Worm (Caenorhabditis elegans) whole organism, L3 larva: ENCODE results near the gene col-14.

Source experiments
- R02D3.7 ChIP-seq: fragments of 150-350 bp; optimal IDR thresholded peaks from 2 replicates; lab custom pipeline; 2014; ENCODE audit warnings: missing biosample characterization, missing genetic modification characterization
- ZK546.5 ChIP-seq: sonication (generic microtip); optimal IDR thresholded peaks from 2 replicates; lab custom pipeline; 2017; ENCODE audit warnings: missing biosample characterization, missing genetic modification characterization
- aly-2 ChIP-seq: fragments of 150-350 bp; optimal IDR thresholded peaks from 2 replicates; lab custom pipeline; 2014; ENCODE audit warnings: missing biosample characterization, missing genetic modification characterization
- ceh-28 ChIP-seq: fragments of 150-350 bp; optimal IDR thresholded peaks from 2 replicates; lab custom pipeline; 2014; ENCODE audit warnings: missing biosample characterization, missing genetic modification reagents, missing genetic modification characterization
- daf-12 ChIP-seq: fragments of 150-350 bp; optimal IDR thresholded peaks from 2 replicates; lab custom pipeline; 2014; ENCODE audit warnings: missing biosample characterization, missing genetic modification reagents, missing genetic modification characterization
- egl-27 ChIP-seq: sonication (generic microtip); optimal IDR thresholded peaks from 4 replicates; lab custom pipeline; 2017; ENCODE audit warnings: missing biosample characterization, missing genetic modification reagents, missing genetic modification characterization
- elt-1 ChIP-seq: fragments of 150-350 bp; optimal IDR thresholded peaks from 2 replicates; lab custom pipeline; 2014; ENCODE audit warnings: missing biosample characterization, missing genetic modification characterization
- elt-2 ChIP-seq: sonication (generic microtip); optimal IDR thresholded peaks from 2 replicates; lab custom pipeline; 2016; ENCODE audit warnings: missing genetic modification reagents, mild to moderate bottlenecking, missing genetic modification characterization, missing compliant biosample characterization
- elt-3 ChIP-seq, 3 experiments: fragments of 150-350 bp in 1 of 3; sonication (generic microtip) in 2 of 3; optimal IDR thresholded peaks; 2 replicates in 2 of 3; 4 replicates in 1 of 3; lab custom pipeline; 2014 to 2017; ENCODE audit warnings: missing biosample characterization in 3 of 3, missing genetic modification characterization in 3 of 3
- eor-1 ChIP-seq, 2 experiments: fragments of 150-350 bp; optimal IDR thresholded peaks; 2 replicates each; lab custom pipeline; 2014 to 2018; ENCODE audit warnings: missing biosample characterization in 2 of 2, missing genetic modification characterization in 2 of 2
- fkh-10 ChIP-seq: sonication (generic microtip); optimal IDR thresholded peaks from 2 replicates; lab custom pipeline; 2017; ENCODE audit warnings: missing biosample characterization, missing genetic modification reagents, missing genetic modification characterization
- fkh-2 ChIP-seq: fragments of 150-350 bp; optimal IDR thresholded peaks from 2 replicates; lab custom pipeline; 2014; ENCODE audit warnings: missing biosample characterization, missing genetic modification reagents, missing genetic modification characterization
- jun-1 ChIP-seq: fragments of 150-350 bp; optimal IDR thresholded peaks from 2 replicates; lab custom pipeline; 2014; ENCODE audit warnings: missing biosample characterization, missing genetic modification reagents, missing genetic modification characterization
- lin-15B ChIP-seq: fragments of 150-350 bp; optimal IDR thresholded peaks from 2 replicates; lab custom pipeline; 2014; ENCODE audit warnings: missing biosample characterization, missing genetic modification characterization
- lin-39 ChIP-seq: fragments of 150-350 bp; optimal IDR thresholded peaks from 2 replicates; lab custom pipeline; 2018; ENCODE audit warnings: missing biosample characterization, missing genetic modification reagents, missing genetic modification characterization
- lsy-12 ChIP-seq: sonication (generic microtip); optimal IDR thresholded peaks from 2 replicates; lab custom pipeline; 2016; ENCODE audit warnings: mild to moderate bottlenecking, missing genetic modification characterization, missing compliant biosample characterization
- mdl-1 ChIP-seq: fragments of 150-350 bp; optimal IDR thresholded peaks from 2 replicates; lab custom pipeline; 2014; ENCODE audit warnings: missing biosample characterization, missing genetic modification characterization
- nfya-1 ChIP-seq: sonication (generic microtip); optimal IDR thresholded peaks from 2 replicates; lab custom pipeline; 2017; ENCODE audit warnings: missing genetic modification characterization, mild to moderate bottlenecking, missing compliant biosample characterization, antibody characterized with exemption, moderate library complexity; ENCODE audit not compliant: insufficient read depth
- nhr-11 ChIP-seq: fragments of 150-350 bp; optimal IDR thresholded peaks from 2 replicates; lab custom pipeline; 2014; ENCODE audit warnings: missing biosample characterization, missing genetic modification characterization
- nhr-12 ChIP-seq: fragments of 150-350 bp; optimal IDR thresholded peaks from 2 replicates; lab custom pipeline; 2014; ENCODE audit warnings: missing biosample characterization, missing genetic modification characterization
- nhr-23 ChIP-seq: fragments of 150-350 bp; optimal IDR thresholded peaks from 2 replicates; lab custom pipeline; 2014; ENCODE audit warnings: missing biosample characterization, missing genetic modification reagents, missing genetic modification characterization
- nhr-25 ChIP-seq: sonication (generic microtip); optimal IDR thresholded peaks from 2 replicates; lab custom pipeline; 2017; ENCODE audit warnings: missing biosample characterization, missing genetic modification characterization
- nhr-28 ChIP-seq: fragments of 150-350 bp; optimal IDR thresholded peaks from 2 replicates; lab custom pipeline; 2014; ENCODE audit warnings: missing biosample characterization, missing genetic modification characterization
- nhr-43 ChIP-seq: sonication (generic microtip); optimal IDR thresholded peaks from 2 replicates; lab custom pipeline; 2016; ENCODE audit warnings: mild to moderate bottlenecking, missing genetic modification characterization, missing compliant biosample characterization; ENCODE audit not compliant: poor library complexity, severe bottlenecking
- nhr-67 ChIP-seq: fragments of 150-350 bp; optimal IDR thresholded peaks from 2 replicates; lab custom pipeline; 2014; ENCODE audit warnings: missing biosample characterization, missing genetic modification characterization
- nhr-76 ChIP-seq: fragments of 150-350 bp; sonication (generic microtip); optimal IDR thresholded peaks from 5 replicates; lab custom pipeline; 2014; ENCODE audit warnings: missing biosample characterization, missing genetic modification characterization
- nhr-77 ChIP-seq: fragments of 150-350 bp; optimal IDR thresholded peaks from 2 replicates; lab custom pipeline; 2014; ENCODE audit warnings: missing biosample characterization, missing genetic modification characterization
- pqm-1 ChIP-seq: fragments of 150-350 bp; optimal IDR thresholded peaks from 2 replicates; lab custom pipeline; 2017; ENCODE audit warnings: missing biosample characterization, missing genetic modification characterization, inconsistent platforms
- sea-2 ChIP-seq: fragments of 150-350 bp; sonication (generic microtip); optimal IDR thresholded peaks from 4 replicates; lab custom pipeline; 2014; ENCODE audit warnings: missing biosample characterization, missing genetic modification reagents, missing genetic modification characterization
- skn-1 ChIP-seq: fragments of 150-350 bp; optimal IDR thresholded peaks from 2 replicates; lab custom pipeline; 2014; ENCODE audit warnings: missing biosample characterization, missing genetic modification characterization
- snpc-4 ChIP-seq: fragments of 150-350 bp; optimal IDR thresholded peaks from 2 replicates; lab custom pipeline; 2014; ENCODE audit warnings: missing biosample characterization, missing genetic modification characterization
- tbx-2 ChIP-seq: sonication (generic microtip); optimal IDR thresholded peaks from 2 replicates; lab custom pipeline; 2016; ENCODE audit warnings: mild to moderate bottlenecking, missing genetic modification characterization, missing compliant biosample characterization
- unc-39 ChIP-seq: sonication (generic microtip); optimal IDR thresholded peaks from 4 replicates; lab custom pipeline; 2017; ENCODE audit warnings: missing biosample characterization, missing genetic modification characterization
- unc-62 ChIP-seq: fragments of 150-350 bp; sonication (generic microtip); optimal IDR thresholded peaks from 4 replicates; lab custom pipeline; 2014; ENCODE audit warnings: missing biosample characterization, missing genetic modification reagents, missing genetic modification characterization
- ztf-11 ChIP-seq: fragments of 150-350 bp; optimal IDR thresholded peaks from 2 replicates; lab custom pipeline; 2014; ENCODE audit warnings: missing biosample characterization, missing genetic modification characterization
- ztf-4 ChIP-seq: fragments of 150-350 bp; optimal IDR thresholded peaks from 2 replicates; lab custom pipeline; 2014; ENCODE audit warnings: missing biosample characterization, missing genetic modification characterization

The col-14 gene

DNA sequence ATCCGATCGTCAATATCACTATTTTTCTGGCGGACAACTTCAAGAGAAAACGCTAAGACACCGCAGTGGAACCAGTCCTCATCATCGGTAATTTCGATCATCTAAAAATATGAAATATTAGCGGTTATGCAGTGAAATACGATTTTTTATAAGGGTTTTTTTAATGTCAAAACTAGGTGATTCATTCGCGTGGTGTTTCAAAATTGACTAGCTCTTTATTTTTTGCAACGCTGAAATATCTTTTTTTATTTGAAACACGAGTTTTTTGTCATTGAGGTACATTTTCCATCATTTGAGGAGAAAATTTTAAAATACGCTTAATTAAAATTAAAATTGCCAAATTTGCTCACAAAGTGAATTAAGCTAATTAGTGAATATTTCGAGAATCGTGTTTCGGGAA lies 6.3 kb downstream of the col-14 start, which contains the start of gene dsb-3:
TSS of gene dsb-3 (minus strand) at position 101 of the 400 bp plus-strand sequence.
- TF ChIP-seq jun-1 (tag; lab: Kevin White, UChicago) (no peak), nhr-43 (tag; lab: Kevin White, UChicago) (no peak), elt-2 (tag; lab: Kevin White, UChicago) (no peak), nhr-12 (tag; lab: Kevin White, UChicago) (no peak), elt-3 (tag; optimal IDR thresholded peaks at IDR 0.05; lab: Kevin White, UChicago) (no peak), elt-1 (tag; lab: Kevin White, UChicago) (no peak), ZK546.5 (tag; lab: Kevin White, UChicago) (no peak), mdl-1 (tag; lab: Kevin White, UChicago) (no peak), lin-15B (tag; lab: Kevin White, UChicago) (no peak), nhr-67 (tag; lab: Kevin White, UChicago) (no peak)

DNA sequence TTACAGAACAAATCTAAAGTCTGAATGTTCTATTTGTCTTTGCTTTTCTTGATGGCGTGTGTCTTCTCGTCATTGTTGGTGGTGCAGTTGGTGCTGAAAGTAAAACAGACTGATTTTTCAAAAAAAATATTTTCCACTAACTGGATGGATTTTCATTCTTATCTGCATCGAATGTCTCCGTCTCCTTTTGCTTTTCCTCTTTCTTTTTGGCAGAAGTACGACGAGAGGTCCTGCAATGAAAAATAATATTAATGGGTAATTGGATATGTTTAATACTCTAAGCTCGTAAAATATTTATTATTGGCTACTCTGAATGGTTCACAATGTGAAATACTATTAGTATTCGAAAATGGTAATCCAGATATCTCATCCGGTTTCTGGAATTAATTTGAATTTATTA lies 6.9 kb downstream of the col-14 start, which contains the start of gene del-7:
TSS of gene del-7 (plus strand) at position 301 of the 400 bp plus-strand sequence.
- TF ChIP-seq lin-15B (tag; lab: Kevin White, UChicago) (no peak), nhr-67 (tag; lab: Kevin White, UChicago) (no peak), aly-2 (no peak), ztf-11 (tag; lab: Kevin White, UChicago) (no peak), snpc-4 (tag; lab: Kevin White, UChicago) (no peak), nfya-1 (tag; lab: Kevin White, UChicago) (no peak), skn-1 (tag; lab: Kevin White, UChicago) (no peak), unc-62 (GFP tag; lab: Kevin White, UChicago) (no peak), ztf-4 (tag; lab: Kevin White, UChicago) (no peak), fkh-2 (tag; lab: Kevin White, UChicago) (no peak), ceh-28 (tag; lab: Kevin White, UChicago) (no peak), nhr-25 (no peak), R02D3.7 (no peak), elt-3 (tag; optimal IDR thresholded peaks at IDR 0.05; lab: Kevin White, UChicago) (no peak), pqm-1 (tag; lab: Kevin White, UChicago) (no peak), unc-39 (tag; lab: Kevin White, UChicago) (no peak), nhr-28 (tag; lab: Kevin White, UChicago) (no peak), ZK546.5 (tag; lab: Kevin White, UChicago) (no peak)

ce11 chrIV:7763748-7764147 lies 10.5 kb downstream of the col-14 start, which contains the start of the genes C46A5.6 and C46A5.1:
Gene C46A5.6 (minus strand): TSS chrIV:7763848.
Gene C46A5.1 (plus strand): TSS chrIV:7763931.
- TF ChIP-seq lin-39 (tag; lab: Kevin White, UChicago) = no peak
- no peak for TF ChIP-seq tbx-2 (tag; lab: Kevin White, UChicago)
- TF ChIP-seq elt-2 (tag; lab: Kevin White, UChicago) = no peak
- no peak for TF ChIP-seq elt-1 (tag; lab: Kevin White, UChicago)
- TF ChIP-seq nhr-23 (tag; lab: Kevin White, UChicago) = no peak
- no peak for TF ChIP-seq sea-2
- TF ChIP-seq unc-39 (tag; lab: Kevin White, UChicago) = no peak
- no peak for TF ChIP-seq R02D3.7
- TF ChIP-seq nhr-11 (tag; lab: Kevin White, UChicago) = no peak
- no peak for TF ChIP-seq nhr-25
- TF ChIP-seq eor-1 (tag; optimal IDR thresholded peaks at IDR 0.05; lab: Kevin White, UChicago) = no peak
- TF ChIP-seq nhr-77 (tag; lab: Kevin White, UChicago) = no peak
- no peak for TF ChIP-seq snpc-4 (tag; lab: Kevin White, UChicago)
- TF ChIP-seq nhr-43 (tag; lab: Kevin White, UChicago) = no peak
- TF ChIP-seq fkh-10 (GFP tag; lab: Kevin White, UChicago) = no peak
- no peak for TF ChIP-seq egl-27 (tag; lab: Kevin White, UChicago)

DNA sequence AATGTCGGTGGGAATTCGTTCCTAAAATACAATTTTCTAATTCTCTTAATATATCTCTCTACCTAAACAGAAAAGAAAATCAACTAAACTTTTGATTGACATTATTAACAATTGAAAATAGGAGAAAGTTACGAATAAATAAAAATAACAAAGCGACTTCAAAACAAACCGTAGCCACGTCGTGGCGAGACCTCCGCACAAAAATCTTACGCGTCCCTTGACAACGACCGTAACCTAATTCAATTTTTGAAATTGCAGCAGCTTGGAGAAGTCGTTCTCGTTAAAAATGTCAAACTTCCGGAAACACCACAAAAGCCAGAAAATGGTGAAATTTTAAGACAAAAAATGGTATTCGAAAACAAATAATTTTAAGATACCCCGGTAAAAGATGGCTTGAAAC lies 11.1 kb downstream of the col-14 start:
- TF ChIP-seq lin-15B (tag; lab: Kevin White, UChicago) (no peak), daf-12 (tag; lab: Kevin White, UChicago) (no peak), nhr-76 (tag; lab: Kevin White, UChicago) (no peak), lsy-12 (tag; lab: Kevin White, UChicago) (no peak), unc-62 (GFP tag; lab: Kevin White, UChicago) (no peak), pqm-1 (tag; lab: Kevin White, UChicago) (no peak)
- TF ChIP-seq, all 47 proteins: peak for 0
